Worm (Caenorhabditis elegans): Measurements from ENCODE around the gene M01F1.9.
"Not testable (repeated sequence)": the region's sequence is repeated elsewhere in the genome, so short reads cannot be mapped to it uniquely, and the experiment has no call there.

M01F1.9 gene

ce11 chrIII:3461403-3461802 is 37.5 kb downstream of the M01F1.9 start, which contains the start of gene pph-6:
Gene pph-6, plus strand, starts transcription at chrIII:3461703.
- TF ChIP-seq him-1 (tag; optimal IDR thresholded peaks at IDR 0.05) (no peak), W03F9.2 (tag; optimal IDR thresholded peaks at IDR 0.05) (no peak), dao-5 (tag; optimal IDR thresholded peaks at IDR 0.05) (no peak)

- peak; percentile 89 for TF ChIP-seq W03F9.2 (tag; optimal IDR thresholded peaks at IDR 0.05)
- no peak for TF ChIP-seq dao-5 (tag; optimal IDR thresholded peaks at IDR 0.05)
- peak; percentile 76 for TF ChIP-seq him-1 (tag; optimal IDR thresholded peaks at IDR 0.05)
These were observed 38.8 kb downstream of the M01F1.9 start, which contains the start of gene C34C12.8 for ce11 chrIII:3460061-3460460. Gene C34C12.8, plus strand, starts transcription at chrIII:3460406.

- TF ChIP-seq dao-5 (tag; optimal IDR thresholded peaks at IDR 0.05) (no peak), him-1 (tag; optimal IDR thresholded peaks at IDR 0.05) (peak; percentile 96), W03F9.2 (tag; optimal IDR thresholded peaks at IDR 0.05) (peak; percentile 96)
These were observed 42.6 kb downstream of the M01F1.9 start for ce11 chrIII:3456226-3456625.

ce11 chrIII:3454045-3454444 is 44.8 kb downstream of the M01F1.9 start, which contains the start of gene C34C12.1:
Gene C34C12.1, plus strand, starts transcription at chrIII:3454345.
- TF ChIP-seq dao-5, him-1, W03F9.2 (tag; optimal IDR thresholded peaks at IDR 0.05): not testable (repeated sequence)

ce11 chrIII:3453486-3453885 is 45.4 kb downstream of the M01F1.9 start, which contains the start of gene C34C12.2:
Gene C34C12.2, plus strand, starts transcription at chrIII:3453786.
- not testable (repeated sequence) for TF ChIP-seq dao-5, W03F9.2, him-1 (tag; optimal IDR thresholded peaks at IDR 0.05)

ce11 chrIII:3452563-3453210 is 46.2 kb downstream of the M01F1.9 start, which contains the start of the genes K01A11.3 and C34C12.12:
Gene K01A11.3, minus strand, starts transcription at chrIII:3452613.
Gene C34C12.12, plus strand, starts transcription at chrIII:3453194.
- TF ChIP-seq him-1 (tag; optimal IDR thresholded peaks at IDR 0.05) (no peak), W03F9.2 (tag; optimal IDR thresholded peaks at IDR 0.05) (no peak), dao-5 (tag; optimal IDR thresholded peaks at IDR 0.05) (no peak)

ce11 chrIII:3444139-3444538 is 54.7 kb downstream of the M01F1.9 start, which contains the start of gene spe-41:
Gene spe-41, minus strand, starts transcription at chrIII:3444210.
- no peak for TF ChIP-seq dao-5 (tag; optimal IDR thresholded peaks at IDR 0.05)
- TF ChIP-seq him-1 (tag; optimal IDR thresholded peaks at IDR 0.05), result no peak
- no peak for TF ChIP-seq W03F9.2 (tag; optimal IDR thresholded peaks at IDR 0.05)

Measured in whole organism, L4/young adult.